Comparison of ENCODE assay signal across 4 fruit fly cellular contexts in the genomic region with DNA sequence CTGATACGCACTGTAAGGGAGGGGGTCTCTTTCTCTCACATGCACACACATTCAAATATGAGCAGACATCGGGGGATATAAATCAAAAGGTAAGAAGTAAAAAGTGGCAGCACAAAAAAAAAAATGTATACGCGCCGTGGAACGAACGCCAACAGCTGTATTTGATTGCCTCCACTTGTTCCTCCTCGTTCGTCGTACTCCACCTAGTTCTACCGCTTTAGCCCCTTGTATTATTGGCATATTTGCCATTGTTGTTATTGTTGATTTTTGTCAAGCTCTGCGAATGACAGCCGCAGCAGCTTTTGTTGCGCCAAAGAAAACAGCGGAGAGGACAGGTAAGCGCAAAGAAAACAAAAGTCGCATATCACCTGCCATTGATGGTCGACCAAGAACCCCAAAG.
TF ChIP-seq lines count a peak whose summit lies in the region.

No protein-coding gene starts in this region.

- TF ChIP-seq CTCF in whole organism, embryonic (GFP tag; optimal IDR thresholded peaks at IDR 0.05; lab: Kevin White, UChicago) = no peak

TF ChIP-seq in whole organism, embryonic, 481 proteins besides CTCF, POLR2A, EP300 and RAD21 (continues in another document):
- TF ChIP-seq CG6683 (GFP tag; optimal IDR thresholded peaks at IDR 0.05; lab: Kevin White, UChicago) = no peak
- TF ChIP-seq fu2 (GFP tag; optimal IDR thresholded peaks at IDR 0.05; lab: Kevin White, UChicago) = no peak
- no peak for TF ChIP-seq CG8290 (GFP tag; optimal IDR thresholded peaks at IDR 0.05; lab: Kevin White, UChicago)
- TF ChIP-seq CG8290 (tag; optimal IDR thresholded peaks at IDR 0.05; lab: Kevin White, UChicago) = no peak
- TF ChIP-seq CG2889 (GFP tag; IDR thresholded peaks at IDR 0.05; lab: Robert Waterston, UW) = no peak
- TF ChIP-seq CG1647 (GFP tag; optimal IDR thresholded peaks at IDR 0.05; lab: Kevin White, UChicago) = no peak
- TF ChIP-seq salm (tag; optimal IDR thresholded peaks at IDR 0.05; lab: Kevin White, UChicago) = no peak
- TF ChIP-seq pnt (GFP tag; optimal IDR thresholded peaks at IDR 0.05; lab: Kevin White, UChicago) = no peak
- no peak for TF ChIP-seq ci (GFP tag; IDR thresholded peaks at IDR 0.05; lab: Robert Waterston, UW)
- no peak for TF ChIP-seq tup (GFP tag; optimal IDR thresholded peaks at IDR 0.05; lab: Kevin White, UChicago)
- TF ChIP-seq bab2 (GFP tag; optimal IDR thresholded peaks at IDR 0.05; lab: Kevin White, UChicago) = no peak
- TF ChIP-seq CG6765 (GFP tag; optimal IDR thresholded peaks at IDR 0.05; lab: Kevin White, UChicago) = no peak
- peak; percentile 10 for TF ChIP-seq CG8388 (GFP tag; optimal IDR thresholded peaks at IDR 0.05; lab: Kevin White, UChicago)
- no peak for TF ChIP-seq Gsc (GFP tag; IDR thresholded peaks at IDR 0.05; lab: Robert Waterston, UW)
- TF ChIP-seq CG15479 (GFP tag; optimal IDR thresholded peaks at IDR 0.05; lab: Kevin White, UChicago) = no peak
- 0 out of 3 replicates have a peak, but pooled peaks have one; percentile 18 for TF ChIP-seq Dbx (GFP tag; IDR thresholded peaks at IDR 0.05; lab: Robert Waterston, UW)
- no peak for TF ChIP-seq CG2120 (GFP tag; optimal IDR thresholded peaks at IDR 0.05; lab: Kevin White, UChicago)
- no peak for TF ChIP-seq CG11085 (GFP tag; IDR thresholded peaks at IDR 0.05; lab: Robert Waterston, UW)
- TF ChIP-seq CG18011 (GFP tag; optimal IDR thresholded peaks at IDR 0.05; lab: Kevin White, UChicago) = no peak
- TF ChIP-seq sima (GFP tag; optimal IDR thresholded peaks at IDR 0.05; lab: Kevin White, UChicago) = no peak
- no peak for TF ChIP-seq schlank (tag; optimal IDR thresholded peaks at IDR 0.05; lab: Kevin White, UChicago)
- TF ChIP-seq CG6272 (GFP tag; IDR thresholded peaks at IDR 0.05; lab: Robert Waterston, UW) = no peak
- peak; percentile 37 for TF ChIP-seq Med (GFP tag; lab: Kevin White, UChicago)

TF ChIP-seq in whole organism, prepupa, 60 proteins besides CTCF, POLR2A, EP300 and RAD21:
- TF ChIP-seq vri (GFP tag; optimal IDR thresholded peaks at IDR 0.05; lab: Kevin White, UChicago) (peak; percentile 11), Eip78C (GFP tag; lab: Kevin White, UChicago) (peak; percentile 65), fkh (GFP tag; optimal IDR thresholded peaks at IDR 0.05; lab: Kevin White, UChicago) (peak; percentile 53), CG9139 (GFP tag; optimal IDR thresholded peaks at IDR 0.05; lab: Kevin White, UChicago) (no peak), CG7368 (GFP tag; optimal IDR thresholded peaks at IDR 0.05; lab: Kevin White, UChicago) (no peak), Gug (GFP tag; IDR thresholded peaks at IDR 0.05; lab: Robert Waterston, UW) (no peak), Lpt (GFP tag; optimal IDR thresholded peaks at IDR 0.05; lab: Kevin White, UChicago) (no peak), pdm3 (GFP tag; optimal IDR thresholded peaks at IDR 0.05; lab: Kevin White, UChicago) (no peak), CG16779 (tag; optimal IDR thresholded peaks at IDR 0.05; lab: Kevin White, UChicago) (no peak), Met (GFP tag; optimal IDR thresholded peaks at IDR 0.05; lab: Kevin White, UChicago) (no peak), Sox14 (GFP tag; optimal IDR thresholded peaks at IDR 0.05; lab: Kevin White, UChicago) (peak; percentile 12), ss (GFP tag; optimal IDR thresholded peaks at IDR 0.05; lab: Kevin White, UChicago) (peak; percentile 24 to 29), CG6808 (GFP tag; optimal IDR thresholded peaks at IDR 0.05; lab: Kevin White, UChicago) (peak; percentile 0), eg (GFP tag; IDR thresholded peaks at IDR 0.05; lab: Robert Waterston, UW) (no peak), esn (GFP tag; optimal IDR thresholded peaks at IDR 0.05; lab: Kevin White, UChicago) (peak; percentile 31), achi (GFP tag; optimal IDR thresholded peaks at IDR 0.05; lab: Kevin White, UChicago) (no peak)

TF ChIP-seq in whole organism, pupa, 21 proteins besides CTCF, POLR2A, EP300 and RAD21:
- TF ChIP-seq gl (tag; optimal IDR thresholded peaks at IDR 0.05; lab: Kevin White, UChicago) (no peak), Pif1A (GFP tag; optimal IDR thresholded peaks at IDR 0.05; lab: Kevin White, UChicago) (peak; percentile 8)

TF ChIP-seq in whole organism, wandering third instar larva, 38 proteins besides CTCF, POLR2A, EP300 and RAD21:
- TF ChIP-seq woc (GFP tag; optimal IDR thresholded peaks at IDR 0.05; lab: Kevin White, UChicago) (peak; percentile 0), foxo (GFP tag; optimal IDR thresholded peaks at IDR 0.05; lab: Kevin White, UChicago) (no peak), CrebA (GFP tag; optimal IDR thresholded peaks at IDR 0.05; lab: Kevin White, UChicago; ENCODE audit: borderline replicate concordance) (no peak), psq (GFP tag; optimal IDR thresholded peaks at IDR 0.05; lab: Kevin White, UChicago) (peak; percentile 36), rgr (GFP tag; optimal IDR thresholded peaks at IDR 0.05; lab: Kevin White, UChicago) (peak; percentile 17), Hnf4 (GFP tag; optimal IDR thresholded peaks at IDR 0.05; lab: Kevin White, UChicago) (peak; percentile 20), sage (GFP tag; optimal IDR thresholded peaks at IDR 0.05; lab: Kevin White, UChicago) (peak; percentile 39), h (GFP tag; optimal IDR thresholded peaks at IDR 0.05; lab: Kevin White, UChicago) (peak; percentile 23), Sp1 (GFP tag; optimal IDR thresholded peaks at IDR 0.05; lab: Kevin White, UChicago) (peak; percentile 7)
TF ChIP-seq in whole organism, wandering third instar larva: peak in this region for 7.
